Worm (Caenorhabditis elegans): ENCODE data around the gene F07C4.6.

Gene F07C4.6

DNA sequence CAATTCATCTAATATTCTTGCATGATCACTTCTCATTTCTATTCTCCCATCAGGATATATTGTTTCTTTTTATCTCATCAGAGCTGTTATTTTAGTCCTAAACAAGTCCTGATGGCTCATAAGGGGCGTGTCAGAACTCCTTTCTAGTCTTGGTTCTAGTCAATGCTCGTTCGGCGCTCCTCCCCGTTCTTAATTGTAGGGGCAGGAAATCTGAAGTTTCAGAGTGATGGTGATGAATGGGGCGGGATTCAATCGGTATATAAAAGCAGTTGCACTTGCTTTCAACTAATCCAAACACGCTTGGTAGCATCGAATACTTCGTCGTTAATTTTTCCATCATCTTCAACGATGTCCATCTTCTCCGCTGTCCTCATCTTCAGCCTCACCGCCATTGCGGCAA is 45.6 kb downstream of the F07C4.6 start, which contains the start of gene C12D5.4:
TSS of gene C12D5.4 (plus strand) at position 301 of the 400 bp plus-strand sequence.
- TF ChIP-seq elt-3 (tag; optimal IDR thresholded peaks at IDR 0.05) (no peak), lir-3 (tag; optimal IDR thresholded peaks at IDR 0.05; ENCODE audit: poor library complexity) (no peak), vab-15 (tag; optimal IDR thresholded peaks at IDR 0.05) (no peak), alr-1 (tag; optimal IDR thresholded peaks at IDR 0.05; ENCODE audit: borderline replicate concordance) (no peak), grh-1 (GFP tag; IDR thresholded peaks at IDR 0.05) (no peak), ceh-63 (GFP tag; optimal IDR thresholded peaks at IDR 0.05) (no peak), egl-27 (tag; optimal IDR thresholded peaks at IDR 0.05) (no peak), ceh-90 (tag; optimal IDR thresholded peaks at IDR 0.05) (no peak), egl-13 (tag; optimal IDR thresholded peaks at IDR 0.05) (no peak), nhr-71 (tag; optimal IDR thresholded peaks at IDR 0.05) (no peak), sox-4 (tag; optimal IDR thresholded peaks at IDR 0.05) (no peak), mdl-1 (tag; optimal IDR thresholded peaks at IDR 0.05) (no peak), lin-39 (tag; optimal IDR thresholded peaks at IDR 0.05) (no peak), ces-1 (GFP tag; optimal IDR thresholded peaks at IDR 0.05) (no peak)

DNA sequence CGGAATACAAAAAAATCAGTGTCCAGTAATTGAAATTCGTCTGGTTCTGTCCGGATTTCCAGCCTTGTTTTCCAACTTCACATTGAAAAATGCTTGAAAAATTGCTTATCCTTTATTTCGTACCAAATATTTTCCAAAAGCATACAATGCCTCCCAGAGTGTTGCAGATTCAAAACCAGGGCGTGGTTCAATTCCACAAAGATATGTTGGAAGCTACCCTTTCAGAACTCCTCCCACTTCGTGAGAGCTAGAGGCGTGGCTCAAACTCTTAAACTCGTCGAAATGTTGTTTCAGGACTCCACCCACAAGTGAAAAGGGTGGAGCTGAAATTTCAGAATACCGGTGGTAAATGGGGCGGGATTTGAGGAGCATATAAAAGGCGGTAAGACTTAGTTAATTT is 49.3 kb downstream of the F07C4.6 start, which contains the start of gene C12D5.3:
TSS of gene C12D5.3 (plus strand) at position 301 of the 400 bp plus-strand sequence.
- no peak for TF ChIP-seq ces-1 (GFP tag; optimal IDR thresholded peaks at IDR 0.05)
- no peak for TF ChIP-seq pag-3 (tag; optimal IDR thresholded peaks at IDR 0.05; ENCODE audit: borderline replicate concordance, insufficient read depth)
- TF ChIP-seq sup-37 (GFP tag; optimal IDR thresholded peaks at IDR 0.05): no peak
- TF ChIP-seq nhr-12 (tag; optimal IDR thresholded peaks at IDR 0.05): no peak
- no peak for TF ChIP-seq tlp-1 (tag; optimal IDR thresholded peaks at IDR 0.05)
- TF ChIP-seq aly-2 (tag; optimal IDR thresholded peaks at IDR 0.05): no peak
- no peak for TF ChIP-seq nhr-71 (tag; optimal IDR thresholded peaks at IDR 0.05)
- TF ChIP-seq ceh-8 (GFP tag; optimal IDR thresholded peaks at IDR 0.05): no peak
- TF ChIP-seq sox-4 (tag; optimal IDR thresholded peaks at IDR 0.05): no peak
- TF ChIP-seq dpl-1 (GFP tag; optimal IDR thresholded peaks at IDR 0.05): no peak
- TF ChIP-seq zag-1 (tag; optimal IDR thresholded peaks at IDR 0.05): no peak
- no peak for TF ChIP-seq blmp-1 (tag; optimal IDR thresholded peaks at IDR 0.05)
- TF ChIP-seq lir-3 (tag; optimal IDR thresholded peaks at IDR 0.05; ENCODE audit: poor library complexity): no peak

Data from whole organism, L1 larva.